Worm (Caenorhabditis elegans) whole organism, mixed stage, embryonic: ENCODE data around the gene nep-24.
"Not testable (repeated sequence)": the region's sequence is repeated elsewhere in the genome, so short reads cannot be mapped to it uniquely, and the experiment has no call there.

Experiments
- nhr-237 ChIP-seq: fragments of 150-350 bp; optimal IDR thresholded peaks from 2 replicates; lab custom pipeline; 2014; ENCODE audit warnings: missing biosample characterization, missing genetic modification characterization
- unc-39 ChIP-seq: fragments of 150-350 bp; optimal IDR thresholded peaks from 2 replicates; lab custom pipeline; 2014; ENCODE audit warnings: missing biosample characterization, missing genetic modification characterization

- not testable (repeated sequence) for TF ChIP-seq unc-39, nhr-237 (tag; lab: Kevin White, UChicago)
These were observed 28.9 kb upstream of the nep-24 start, which contains the start of gene T06A10.2 for ce11 chrIV:16895288-16895687.
